Worm (Caenorhabditis elegans) whole organism, L1 larva: ENCODE data around the gene T21E8.4.

ENCODE experiments used
- ceh-82 ChIP-seq, 3 experiments: fragments of 150-350 bp in 1 of 3; sonication (generic microtip) in 2 of 3; optimal IDR thresholded peaks; 2 replicates each; lab custom pipeline; 2014 to 2017; ENCODE audit warnings: missing biosample characterization in 3 of 3, missing genetic modification characterization in 3 of 3
- ces-1 ChIP-seq: fragments of 150-350 bp; optimal IDR thresholded peaks from 2 replicates; lab custom pipeline; 2014; ENCODE audit warnings: missing biosample characterization, missing genetic modification reagents, missing genetic modification characterization
- elt-2 ChIP-seq: sonication (generic microtip); optimal IDR thresholded peaks from 2 replicates; lab custom pipeline; 2016; ENCODE audit warnings: missing genetic modification characterization, mild to moderate bottlenecking, inconsistent platforms, missing compliant biosample characterization, missing genetic modification reagents
- ets-5 ChIP-seq: fragments of 200-800 bp; sonication (Bioruptor generic); IDR thresholded peaks from 2 replicates; pipeline ENCODE4 v1.3.6; 2022; ENCODE audit warnings: missing genetic modification characterization, missing compliant biosample characterization
- lin-39 ChIP-seq: fragments of 150-350 bp; optimal IDR thresholded peaks from 2 replicates; lab custom pipeline; 2014; ENCODE audit warnings: missing biosample characterization, missing genetic modification reagents, missing genetic modification characterization
- mdl-1 ChIP-seq, 2 experiments: fragments of 150-350 bp; optimal IDR thresholded peaks; 2 replicates each; lab custom pipeline; 2014 to 2017; ENCODE audit warnings: missing biosample characterization in 2 of 2, missing genetic modification characterization in 2 of 2, inconsistent platforms in 1 of 2
- nhr-19 ChIP-seq: fragments of 200-800 bp; sonication (Bioruptor generic); conservative IDR thresholded peaks from 2 replicates; pipeline ENCODE4 v1.3.6; 2022; ENCODE audit warnings: missing genetic modification characterization, missing compliant biosample characterization
- nhr-76 ChIP-seq: sonication (generic microtip); optimal IDR thresholded peaks from 2 replicates; lab custom pipeline; 2017; ENCODE audit warnings: missing biosample characterization, missing genetic modification characterization
- nhr-77 ChIP-seq: fragments of 150-350 bp; optimal IDR thresholded peaks from 2 replicates; lab custom pipeline; 2014; ENCODE audit warnings: missing biosample characterization, missing genetic modification characterization
- snpc-4 ChIP-seq: fragments of 150-350 bp; optimal IDR thresholded peaks from 2 replicates; lab custom pipeline; 2014; ENCODE audit warnings: missing biosample characterization, missing genetic modification characterization
- sptf-1 ChIP-seq: fragments of 150-350 bp; optimal IDR thresholded peaks from 2 replicates; lab custom pipeline; 2014; ENCODE audit warnings: missing biosample characterization, missing genetic modification characterization
- swsn-7 ChIP-seq: sonication (generic microtip); optimal IDR thresholded peaks from 2 replicates; lab custom pipeline; 2016; ENCODE audit warnings: missing genetic modification characterization, missing compliant biosample characterization
- unc-62 ChIP-seq: fragments of 150-350 bp; optimal IDR thresholded peaks from 2 replicates; lab custom pipeline; 2014; ENCODE audit warnings: missing biosample characterization, missing genetic modification reagents, missing genetic modification characterization
- ztf-4 ChIP-seq: fragments of 150-350 bp; optimal IDR thresholded peaks from 2 replicates; lab custom pipeline; 2014; ENCODE audit warnings: missing biosample characterization, missing genetic modification characterization

ce11 chrX:10919613-10920012 is 39.0 kb downstream of the T21E8.4 start, which contains the start of gene nstp-9:
- TF ChIP-seq snpc-4 (tag; lab: Kevin White, UChicago) (no peak), ets-5 (GFP tag; lab: Robert Waterston, UW) (no peak), nhr-76 (tag; lab: Kevin White, UChicago) (no peak), swsn-7 (tag; lab: Kevin White, UChicago) (no peak), nhr-19 (GFP tag; lab: Robert Waterston, UW) (no peak), ces-1 (no peak), unc-62 (GFP tag; lab: Kevin White, UChicago) (no peak), ceh-82 (tag; optimal IDR thresholded peaks at IDR 0.05; lab: Kevin White, UChicago) (no peak), elt-2 (tag; lab: Kevin White, UChicago) (no peak), mdl-1 (tag; optimal IDR thresholded peaks at IDR 0.05; lab: Kevin White, UChicago) (no peak), lin-39 (tag; lab: Kevin White, UChicago) (no peak), nhr-77 (tag; lab: Kevin White, UChicago) (no peak), ztf-4 (tag; lab: Kevin White, UChicago) (no peak), sptf-1 (tag; lab: Kevin White, UChicago) (no peak)
